Fruit fly (Drosophila melanogaster): ENCODE data around the gene unc80.

- TF ChIP-seq psq (optimal IDR thresholded peaks at IDR 0.05), result no peak
- TF ChIP-seq EcR (GFP tag; optimal IDR thresholded peaks at IDR 0.05), result no peak
- TF ChIP-seq Dll (optimal IDR thresholded peaks at IDR 0.05), result no peak
- TF ChIP-seq usp (GFP tag; optimal IDR thresholded peaks at IDR 0.05), result no peak
- TF ChIP-seq CG8478 (optimal IDR thresholded peaks at IDR 0.05), result no peak
Measured at dm6 chr3R:27662857-27663256, 618 bp downstream of the unc80 start.
